Fruit fly (Drosophila melanogaster) whole organism, embryonic: ENCODE measurements around the gene CG11454.
A peak's percentile ranks its signal among the peaks of the same experiment; 100 is the strongest.

Source experiments
- CG10979 ChIP-seq: fragments of 200-800 bp; sonication (Bioruptor generic); optimal IDR thresholded peaks from 2 replicates; lab custom pipeline; 2018; ENCODE audit warnings: missing biosample characterization, mild to moderate bottlenecking, missing genetic modification characterization, moderate library complexity
- CG14441 ChIP-seq: fragments of 200-800 bp; sonication (Bioruptor generic); IDR thresholded peaks from 2 replicates; pipeline ENCODE4 v1.3.6; 2022; ENCODE audit warnings: missing biosample characterization, missing genetic modification characterization
- CG14965 ChIP-seq: fragments of 200-800 bp; sonication (Bioruptor generic); optimal IDR thresholded peaks from 2 replicates; lab custom pipeline; 2016; ENCODE audit warnings: missing biosample characterization, missing genetic modification characterization, borderline replicate concordance
- CG31365 ChIP-seq: fragments of 200-800 bp; sonication (Bioruptor generic); optimal IDR thresholded peaks from 2 replicates; lab custom pipeline; 2018; ENCODE audit warnings: missing biosample characterization, mild to moderate bottlenecking, missing genetic modification characterization
- CG34376 ChIP-seq: fragments of 200-800 bp; sonication (Bioruptor generic); optimal IDR thresholded peaks from 2 replicates; lab custom pipeline; 2018; ENCODE audit warnings: missing biosample characterization, mild to moderate bottlenecking, missing genetic modification characterization
- CG34422 ChIP-seq: fragments of 200-800 bp; sonication (Bioruptor generic); IDR thresholded peaks from 3 replicates; pipeline ENCODE4 v1.3.6; 2022; ENCODE audit warnings: missing biosample characterization, missing genetic modification characterization
- CG9215 ChIP-seq: fragments of 200-800 bp; sonication (Bioruptor generic); IDR thresholded peaks from 2 replicates; pipeline ENCODE4 v1.3.6; 2022; ENCODE audit warnings: missing biosample characterization, missing genetic modification characterization
- Neu2 ChIP-seq: fragments of 200-800 bp; sonication (Bioruptor generic); optimal IDR thresholded peaks from 3 replicates; lab custom pipeline; 2016; ENCODE audit warnings: missing biosample characterization, missing genetic modification characterization, borderline replicate concordance
- cad ChIP-seq: fragments of >200 bp; optimal IDR thresholded peaks from 2 replicates; lab custom pipeline; 2017; ENCODE audit warnings: missing biosample characterization, missing genetic modification characterization
- corto ChIP-seq: fragments of 200-800 bp; sonication (Bioruptor generic); optimal IDR thresholded peaks from 2 replicates; lab custom pipeline; 2016; ENCODE audit warnings: missing biosample characterization, mild to moderate bottlenecking, missing genetic modification characterization, moderate library complexity
- lilli ChIP-seq: fragments of 200-800 bp; sonication (Bioruptor generic); optimal IDR thresholded peaks from 3 replicates; lab custom pipeline; 2016; ENCODE audit warnings: missing biosample characterization, missing genetic modification characterization
- repo ChIP-seq: fragments of 200-800 bp; sonication (Bioruptor generic); optimal IDR thresholded peaks from 2 replicates; lab custom pipeline; 2016; ENCODE audit warnings: missing biosample characterization, missing genetic modification characterization

CG11454 gene

DNA sequence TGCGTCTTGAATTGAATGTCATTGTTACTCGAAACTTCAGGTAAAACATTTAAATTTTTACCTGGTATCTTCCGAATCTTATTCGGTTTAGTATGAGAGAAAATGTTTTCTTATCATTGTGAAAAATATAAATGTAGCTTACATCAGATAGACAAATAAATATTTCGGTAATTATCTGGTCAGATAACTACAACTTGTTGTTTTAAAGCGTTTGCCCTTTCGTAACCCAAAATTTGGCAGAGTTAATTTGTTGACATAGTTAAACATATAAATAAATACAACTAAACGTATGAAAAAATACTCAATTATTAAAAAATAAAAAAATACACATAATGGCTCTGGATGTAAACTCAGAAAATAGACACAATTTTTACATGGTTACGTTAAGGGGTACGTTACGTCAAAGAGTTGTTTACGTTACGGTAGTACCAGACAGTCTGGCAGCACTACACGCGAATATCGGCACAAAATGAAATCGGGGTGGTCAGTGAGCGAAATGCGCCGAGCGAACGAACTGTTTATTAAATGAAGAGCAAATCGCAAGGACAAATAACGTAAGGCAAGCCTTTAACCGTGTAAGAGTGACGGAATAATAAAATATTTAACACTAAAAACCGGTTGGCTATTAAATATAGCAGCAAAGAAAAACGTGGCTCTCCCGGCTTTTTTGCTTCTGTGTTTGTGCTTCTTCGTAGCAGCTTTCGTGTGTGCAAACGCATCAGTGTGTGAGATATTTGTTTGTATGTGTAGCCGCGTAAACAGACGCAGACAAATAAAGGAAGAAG lies 39.4 kb downstream of the CG11454 start (continued):
- TF ChIP-seq cad (GFP tag; lab: Kevin White, UChicago) = no peak
- TF ChIP-seq CG31365 (tag; lab: Kevin White, UChicago) = no peak
- no peak for TF ChIP-seq CG10979 (tag; lab: Kevin White, UChicago)
- TF ChIP-seq CG9215 (GFP tag; lab: Robert Waterston, UW) = no peak
- TF ChIP-seq repo (GFP tag; lab: Kevin White, UChicago) = no peak
- no peak for TF ChIP-seq CG14965 (GFP tag; lab: Kevin White, UChicago)
- peak; percentile 45 for TF ChIP-seq CG34376
- TF ChIP-seq CG14441 (GFP tag; lab: Robert Waterston, UW) = no peak
- TF ChIP-seq lilli (GFP tag; lab: Kevin White, UChicago) = no peak
- TF ChIP-seq CG34422 (GFP tag; lab: Robert Waterston, UW) = no peak
- peak; percentile 54 for TF ChIP-seq corto (GFP tag; lab: Kevin White, UChicago)
- peak; percentile 0 for TF ChIP-seq Neu2 (GFP tag; lab: Kevin White, UChicago)
